Fruit fly (Drosophila melanogaster) whole organism, prepupa: ENCODE results near the gene ATPsyngamma.

Experiments
- CG15336 ChIP-seq: fragments of 200-800 bp; sonication (Bioruptor generic); IDR thresholded peaks from 2 replicates; pipeline ENCODE4 v1.3.6; 2022; ENCODE audit warnings: missing biosample characterization, missing genetic modification characterization
- CG9139 ChIP-seq: fragments of 200-800 bp; sonication (Bioruptor generic); optimal IDR thresholded peaks from 3 replicates; lab custom pipeline; 2017; ENCODE audit warnings: missing biosample characterization, mild to moderate bottlenecking, missing genetic modification characterization
- Ets21C ChIP-seq: fragments of 200-800 bp; sonication (Bioruptor generic); optimal IDR thresholded peaks from 3 replicates; lab custom pipeline; 2016; ENCODE audit warnings: missing biosample characterization, missing genetic modification characterization
- spab ChIP-seq: fragments of 200-800 bp; sonication (Bioruptor generic); optimal IDR thresholded peaks from 2 replicates; lab custom pipeline; 2017; ENCODE audit warnings: missing biosample characterization, mild to moderate bottlenecking, missing genetic modification characterization, missing genetic modification reagents

DNA sequence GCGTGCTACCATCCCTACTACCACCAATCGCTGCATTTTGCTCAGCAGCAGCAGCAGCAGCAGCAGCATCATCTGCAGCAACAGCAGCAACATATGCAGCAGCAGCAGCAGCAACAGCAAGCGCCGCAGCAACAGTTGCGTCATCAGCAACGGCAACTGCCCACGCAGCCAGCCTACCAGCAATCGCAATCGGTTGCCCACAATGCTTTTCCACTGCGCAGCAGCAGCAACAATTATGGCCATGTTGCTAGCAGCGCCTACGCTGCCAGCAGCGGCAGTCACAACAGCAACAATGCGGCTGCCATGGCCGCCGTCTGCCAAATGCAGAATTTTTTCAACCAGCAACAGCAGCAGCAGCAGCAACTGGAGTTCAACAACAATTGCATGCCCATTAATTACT, 41.2 kb upstream of the ATPsyngamma start:
- TF ChIP-seq CG15336 (GFP tag; lab: Robert Waterston, UW) = no peak
- no peak for TF ChIP-seq CG9139 (GFP tag; lab: Kevin White, UChicago)
- no peak for TF ChIP-seq Ets21C
- no peak for TF ChIP-seq spab (GFP tag; lab: Kevin White, UChicago)
